Fruit fly (Drosophila melanogaster) whole organism, embryonic: Measurements from ENCODE around the gene Atg5.

ENCODE experiments used
- ATbp ChIP-seq: fragments of 200-800 bp; sonication (Bioruptor generic); optimal IDR thresholded peaks from 2 replicates; lab custom pipeline; 2017; ENCODE audit warnings: missing biosample characterization, mild to moderate bottlenecking, missing genetic modification characterization, missing genetic modification reagents
- Aef1 ChIP-seq: fragments of 200-800 bp; sonication (Bioruptor generic); IDR thresholded peaks from 3 replicates; pipeline ENCODE4 v1.3.6; 2022; ENCODE audit warnings: missing biosample characterization, missing genetic modification characterization
- CG10147 ChIP-seq: fragments of 200-800 bp; sonication (Bioruptor generic); optimal IDR thresholded peaks from 2 replicates; lab custom pipeline; 2019; ENCODE audit warnings: missing biosample characterization, mild to moderate bottlenecking, missing genetic modification characterization, moderate library complexity
- CG10267 ChIP-seq: fragments of 200-800 bp; sonication (Bioruptor generic); optimal IDR thresholded peaks from 2 replicates; lab custom pipeline; 2018; ENCODE audit warnings: missing biosample characterization, mild to moderate bottlenecking, missing genetic modification characterization, moderate library complexity
- CG10274 ChIP-seq: fragments of 200-800 bp; sonication (Bioruptor generic); optimal IDR thresholded peaks from 3 replicates; lab custom pipeline; 2017; ENCODE audit warnings: missing biosample characterization, mild to moderate bottlenecking, missing genetic modification characterization
- CG10366 ChIP-seq: fragments of 200-800 bp; sonication (Bioruptor generic); IDR thresholded peaks from 2 replicates; pipeline ENCODE4 v1.3.6; 2022; ENCODE audit warnings: missing biosample characterization, missing genetic modification characterization
- CG14441 ChIP-seq: fragments of 200-800 bp; sonication (Bioruptor generic); IDR thresholded peaks from 2 replicates; pipeline ENCODE4 v1.3.6; 2022; ENCODE audit warnings: missing biosample characterization, missing genetic modification characterization
- CG15479 ChIP-seq: fragments of 200-800 bp; sonication (Bioruptor generic); optimal IDR thresholded peaks from 3 replicates; lab custom pipeline; 2019; ENCODE audit warnings: missing biosample characterization, mild to moderate bottlenecking, missing genetic modification characterization, moderate library complexity
- CG16779 ChIP-seq: fragments of 200-800 bp; sonication (Bioruptor generic); IDR thresholded peaks from 2 replicates; pipeline ENCODE4 v1.3.6; 2022; ENCODE audit warnings: missing biosample characterization, missing genetic modification characterization
- CG18262 ChIP-seq: fragments of 200-800 bp; optimal IDR thresholded peaks from 3 replicates; lab custom pipeline; 2019; ENCODE audit warnings: missing biosample characterization, mild to moderate bottlenecking, missing genetic modification characterization, moderate library complexity
- CG18619 ChIP-seq: fragments of 200-800 bp; sonication (Bioruptor generic); optimal IDR thresholded peaks from 3 replicates; lab custom pipeline; 2017; ENCODE audit warnings: missing biosample characterization, mild to moderate bottlenecking, missing genetic modification characterization
- CG2120 ChIP-seq: fragments of 200-800 bp; sonication (Bioruptor generic); optimal IDR thresholded peaks from 3 replicates; lab custom pipeline; 2016; ENCODE audit warnings: missing biosample characterization, missing genetic modification characterization
- CG3995 ChIP-seq: fragments of 200-800 bp; sonication (Bioruptor generic); optimal IDR thresholded peaks from 3 replicates; lab custom pipeline; 2016; ENCODE audit warnings: missing biosample characterization, missing genetic modification characterization
- CG6175 ChIP-seq: fragments of 200-800 bp; sonication (Bioruptor generic); IDR thresholded peaks from 3 replicates; pipeline ENCODE4 v1.3.6; 2022; ENCODE audit warnings: missing biosample characterization, missing genetic modification characterization
- CG6765 ChIP-seq: fragments of 200-800 bp; sonication (Bioruptor generic); optimal IDR thresholded peaks from 3 replicates; lab custom pipeline; 2017; ENCODE audit warnings: missing biosample characterization, mild to moderate bottlenecking, missing genetic modification characterization
- CG7839 ChIP-seq: fragments of 200-800 bp; sonication (Bioruptor generic); optimal IDR thresholded peaks from 3 replicates; lab custom pipeline; 2018; ENCODE audit warnings: missing biosample characterization, mild to moderate bottlenecking, missing genetic modification characterization, moderate library complexity
- CG8290 ChIP-seq, 3 experiments: fragments of 200-800 bp; sonication (Bioruptor generic); optimal IDR thresholded peaks; 2 replicates each; lab custom pipeline; 2016 to 2019; ENCODE audit warnings: missing biosample characterization in 3 of 3, missing genetic modification characterization in 3 of 3, mild to moderate bottlenecking in 2 of 3, moderate library complexity in 1 of 3
- CG8359 ChIP-seq: fragments of 200-800 bp; sonication (Bioruptor generic); optimal IDR thresholded peaks from 2 replicates; lab custom pipeline; 2017; ENCODE audit warnings: missing biosample characterization, mild to moderate bottlenecking, missing genetic modification characterization, borderline replicate concordance
- CG9797 ChIP-seq: fragments of 200-800 bp; sonication (Bioruptor generic); optimal IDR thresholded peaks from 3 replicates; lab custom pipeline; 2018; ENCODE audit warnings: missing biosample characterization, mild to moderate bottlenecking, missing genetic modification characterization
- CG9876 ChIP-seq: fragments of 200-800 bp; sonication (Bioruptor generic); optimal IDR thresholded peaks from 2 replicates; lab custom pipeline; 2016; ENCODE audit warnings: missing biosample characterization, missing genetic modification characterization
- CrebB ChIP-seq: fragments of 200-800 bp; sonication (Bioruptor generic); optimal IDR thresholded peaks from 3 replicates; lab custom pipeline; 2018; ENCODE audit warnings: missing biosample characterization, mild to moderate bottlenecking, missing genetic modification characterization
- Dfd ChIP-seq, 2 experiments: fragments of >200 bp; optimal IDR thresholded peaks; 2 replicates each; lab custom pipeline; 2017; ENCODE audit warnings: missing biosample characterization in 2 of 2, missing genetic modification characterization in 2 of 2
- Dref ChIP-seq: fragments of 200-800 bp; sonication (Bioruptor generic); IDR thresholded peaks from 2 replicates; pipeline ENCODE4 v1.3.6; 2022; ENCODE audit warnings: missing biosample characterization, missing genetic modification characterization
- Drgx ChIP-seq: fragments of 200-800 bp; sonication (Bioruptor generic); IDR thresholded peaks from 2 replicates; pipeline ENCODE4 v1.3.6; 2022; ENCODE audit warnings: missing biosample characterization, missing genetic modification characterization
- Fer2 ChIP-seq: fragments of 200-800 bp; sonication (Bioruptor generic); optimal IDR thresholded peaks from 2 replicates; lab custom pipeline; 2018; ENCODE audit warnings: missing biosample characterization, mild to moderate bottlenecking, missing genetic modification characterization, moderate library complexity
- Lim3 ChIP-seq: fragments of 200-800 bp; sonication (Bioruptor generic); IDR thresholded peaks from 2 replicates; pipeline ENCODE4 v1.3.6; 2022; ENCODE audit warnings: missing biosample characterization, missing genetic modification characterization
- Mrtf ChIP-seq: fragments of 200-800 bp; sonication (Bioruptor generic); IDR thresholded peaks from 3 replicates; pipeline ENCODE4 v1.3.6; 2022; ENCODE audit warnings: missing biosample characterization, missing genetic modification characterization
- NC2α ChIP-seq: fragments of 200-800 bp; sonication (Bioruptor generic); optimal IDR thresholded peaks from 2 replicates; lab custom pipeline; 2016; ENCODE audit warnings: missing biosample characterization, missing genetic modification characterization
- Nf-YA ChIP-seq: fragments of 200-800 bp; sonication (Bioruptor generic); IDR thresholded peaks from 2 replicates; pipeline ENCODE4 v1.3.6; 2022; ENCODE audit warnings: missing biosample characterization, missing genetic modification characterization
- Opbp ChIP-seq: fragments of 200-800 bp; sonication (Bioruptor generic); IDR thresholded peaks from 3 replicates; pipeline ENCODE4 v1.3.6; 2022; ENCODE audit warnings: missing biosample characterization, missing genetic modification characterization; ENCODE audit not compliant: partially characterized antibody
- Ptx1 ChIP-seq: fragments of 200-800 bp; sonication (Bioruptor generic); IDR thresholded peaks from 2 replicates; pipeline ENCODE4 v1.3.6; 2022; ENCODE audit warnings: missing biosample characterization, missing genetic modification characterization
- Scr ChIP-seq: fragments of 200-800 bp; sonication (Bioruptor generic); IDR thresholded peaks from 2 replicates; pipeline ENCODE4 v1.3.6; 2022; ENCODE audit warnings: missing biosample characterization, missing genetic modification characterization; ENCODE audit not compliant: partially characterized antibody
- Trl ChIP-seq, 3 experiments: fragments of >200 bp in 2 of 3; fragments of 200-800 bp in 1 of 3; sonication (Bioruptor generic) in 1 of 3; optimal IDR thresholded peaks; 2 replicates in 1 of 3; 3 replicates in 2 of 3; lab custom pipeline; 2016 to 2017; ENCODE audit warnings: missing biosample characterization in 1 of 3, missing genetic modification characterization in 1 of 3
- ac ChIP-seq: fragments of 200-800 bp; sonication (Bioruptor generic); optimal IDR thresholded peaks from 3 replicates; lab custom pipeline; 2017; ENCODE audit warnings: missing biosample characterization, mild to moderate bottlenecking, missing genetic modification characterization
- ase ChIP-seq: fragments of 200-800 bp; sonication (Bioruptor generic); IDR thresholded peaks from 3 replicates; pipeline ENCODE4 v1.3.6; 2022; ENCODE audit warnings: missing biosample characterization, missing genetic modification characterization
- ato ChIP-seq: fragments of 200-800 bp; sonication (Bioruptor generic); IDR thresholded peaks from 2 replicates; pipeline ENCODE4 v1.3.6; 2022; ENCODE audit warnings: missing biosample characterization, missing genetic modification characterization; ENCODE audit not compliant: partially characterized antibody
- bbx ChIP-seq: fragments of 200-800 bp; sonication (Bioruptor generic); IDR thresholded peaks from 2 replicates; pipeline ENCODE4 v1.3.6; 2022; ENCODE audit warnings: missing biosample characterization, missing genetic modification characterization; ENCODE audit not compliant: partially characterized antibody
- cad ChIP-seq: fragments of >200 bp; optimal IDR thresholded peaks from 2 replicates; lab custom pipeline; 2017; ENCODE audit warnings: missing biosample characterization, missing genetic modification characterization
- crol ChIP-seq: fragments of 200-800 bp; sonication (Bioruptor generic); IDR thresholded peaks from 2 replicates; pipeline ENCODE4 v1.3.6; 2022; ENCODE audit warnings: missing biosample characterization, missing genetic modification characterization
- dmrt11E ChIP-seq: fragments of 200-800 bp; sonication (Bioruptor generic); optimal IDR thresholded peaks from 3 replicates; lab custom pipeline; 2018; ENCODE audit warnings: missing biosample characterization, mild to moderate bottlenecking, missing genetic modification characterization, moderate library complexity
- ewg ChIP-seq: fragments of 200-800 bp; sonication (Bioruptor generic); optimal IDR thresholded peaks from 3 replicates; lab custom pipeline; 2017; ENCODE audit warnings: mild to moderate bottlenecking, missing biosample characterization, missing genetic modification reagents, missing genetic modification characterization
- ftz-f1 ChIP-seq: fragments of 200-800 bp; sonication (Bioruptor generic); optimal IDR thresholded peaks from 2 replicates; lab custom pipeline; 2016; ENCODE audit warnings: missing biosample characterization, missing genetic modification characterization
- gce ChIP-seq: fragments of 200-800 bp; sonication (Bioruptor generic); IDR thresholded peaks from 3 replicates; pipeline ENCODE4 v1.3.6; 2022; ENCODE audit warnings: missing biosample characterization, missing genetic modification characterization
- pnt ChIP-seq: fragments of 200-800 bp; sonication (Bioruptor generic); optimal IDR thresholded peaks from 3 replicates; lab custom pipeline; 2016; ENCODE audit warnings: missing biosample characterization, missing genetic modification characterization
- sens ChIP-seq: fragments of 200-800 bp; sonication (Bioruptor generic); peaks from one replicate; lab custom pipeline; 2016; ENCODE audit warnings: missing biosample characterization, missing genetic modification characterization
- slbo ChIP-seq: fragments of 200-800 bp; sonication (Bioruptor generic); IDR thresholded peaks from 2 replicates; pipeline ENCODE4 v1.3.6; 2022; ENCODE audit warnings: missing biosample characterization, missing genetic modification characterization
- twi ChIP-seq: fragments of 200-800 bp; optimal IDR thresholded peaks from 2 replicates; lab custom pipeline; 2019; ENCODE audit warnings: missing biosample characterization, mild to moderate bottlenecking, missing genetic modification characterization, moderate library complexity
- tx ChIP-seq: fragments of 200-800 bp; sonication (Bioruptor generic); optimal IDR thresholded peaks from 2 replicates; lab custom pipeline; 2016; ENCODE audit warnings: missing biosample characterization, missing genetic modification characterization

The Atg5 gene

DNA sequence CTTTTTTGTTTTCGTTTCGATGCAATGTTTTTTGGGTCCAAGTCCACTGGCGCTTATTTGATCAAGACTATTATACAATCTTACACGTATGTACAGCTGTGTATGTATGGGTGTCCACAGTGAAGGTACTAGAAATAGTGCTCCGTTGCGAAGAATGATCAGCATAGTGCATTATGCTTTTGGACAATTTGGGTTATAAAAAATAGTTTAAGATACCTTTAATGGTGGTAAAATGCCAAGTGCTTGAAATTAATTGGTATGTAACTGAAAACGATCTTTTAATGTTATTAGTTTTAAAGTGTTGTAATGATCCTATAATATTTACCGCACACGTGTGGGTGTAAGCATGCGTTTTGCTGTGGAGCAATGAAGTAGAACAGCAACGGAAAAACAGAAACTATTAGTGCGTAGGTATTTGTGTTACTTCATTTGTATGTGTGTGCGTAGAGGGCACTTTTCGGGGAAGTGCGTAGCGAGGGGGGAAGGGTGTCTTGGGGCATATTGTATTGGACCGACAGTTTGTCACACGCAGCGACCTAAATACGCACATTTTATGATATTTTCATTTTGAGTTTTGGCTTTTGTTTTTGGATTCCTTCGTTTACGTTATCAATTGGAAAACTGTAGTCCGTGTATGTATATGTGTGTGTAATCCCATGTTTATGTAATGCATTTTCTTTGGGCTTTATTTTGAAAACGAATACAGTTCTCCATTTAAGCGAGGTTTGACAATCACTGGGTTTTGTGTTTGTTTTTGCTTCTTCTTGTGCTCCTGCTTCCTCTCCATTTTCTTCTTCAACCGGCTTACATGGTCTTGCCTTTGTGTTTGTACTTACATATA, 12.8 kb upstream of the Atg5 start (continued):
- TF ChIP-seq CG9876 (peak; percentile 82), dmrt11E (tag; lab: Kevin White, UChicago) (peak; percentile 95), ATbp (GFP tag; lab: Kevin White, UChicago) (peak; percentile 94), CG9797 (GFP tag; lab: Kevin White, UChicago) (peak; percentile 3), CG10274 (GFP tag; lab: Kevin White, UChicago) (peak; percentile 70), pnt (peak; percentile 90)

dm6 chrX:7335524-7335991, 12.0 kb upstream of the Atg5 start:
- TF ChIP-seq CG10366 (GFP tag; lab: Robert Waterston, UW) (no peak), Lim3 (GFP tag; lab: Robert Waterston, UW) (no peak), CG18262 (peak; percentile 10), CG10147 (GFP tag; lab: Kevin White, UChicago) (no peak), Drgx (GFP tag; lab: Robert Waterston, UW) (peak; percentile 60), cad (GFP tag; lab: Kevin White, UChicago) (no peak), CG6175 (no peak), CrebB (tag; lab: Kevin White, UChicago) (peak; percentile 10), ato (no peak), CG15479 (no peak), Ptx1 (GFP tag; lab: Robert Waterston, UW) (peak; percentile 11; the same call in 1 of the 2 replicates), CG3995 (no peak), bbx (no peak), CG7839 (tag; lab: Kevin White, UChicago) (peak; percentile 37), sens (GFP tag; lab: Kevin White, UChicago) (peak; percentile 94), ac (GFP tag; lab: Kevin White, UChicago) (no peak), NC2α (GFP tag; lab: Kevin White, UChicago) (no peak), twi (tag; lab: Kevin White, UChicago) (peak; percentile 26), Dfd (GFP tag; optimal IDR thresholded peaks at IDR 0.05; lab: Kevin White, UChicago) (no peak), CG10267 (tag; lab: Kevin White, UChicago) (peak; percentile 56), CG2120 (GFP tag; lab: Kevin White, UChicago) (no peak), Fer2 (tag; lab: Kevin White, UChicago) (no peak), Scr (GFP tag; lab: Robert Waterston, UW) (no peak), CG8290 (GFP tag; optimal IDR thresholded peaks at IDR 0.05; lab: Kevin White, UChicago) (peak; percentile 27), CG8290 (tag; optimal IDR thresholded peaks at IDR 0.05; lab: Kevin White, UChicago) (no peak), CG6765 (GFP tag; lab: Kevin White, UChicago) (no peak), Aef1 (GFP tag; lab: Robert Waterston, UW) (no peak), tx (GFP tag; lab: Kevin White, UChicago) (no peak), CG18619 (no peak), CG14441 (no peak), CG16779 (GFP tag; lab: Robert Waterston, UW) (no peak), crol (GFP tag; lab: Robert Waterston, UW) (no peak), ase (GFP tag; lab: Robert Waterston, UW) (no peak), gce (GFP tag; lab: Robert Waterston, UW) (no peak), ftz-f1 (no peak), Mrtf (GFP tag; lab: Robert Waterston, UW) (no peak), slbo (GFP tag; lab: Robert Waterston, UW) (no peak), Opbp (GFP tag; lab: Robert Waterston, UW) (no peak), Dref (GFP tag; lab: Robert Waterston, UW) (no peak), Nf-YA (no peak), ewg (GFP tag; lab: Kevin White, UChicago) (no peak), Trl (optimal IDR thresholded peaks at IDR 0.05; lab: Kevin White, UChicago) (no peak), Trl (GFP tag; optimal IDR thresholded peaks at IDR 0.05; lab: Kevin White, UChicago) (no peak), CG8359 (GFP tag; lab: Kevin White, UChicago) (peak; percentile 65)
